Worm (Caenorhabditis elegans): ENCODE results near the gene nono-1.

The nono-1 gene

DNA sequence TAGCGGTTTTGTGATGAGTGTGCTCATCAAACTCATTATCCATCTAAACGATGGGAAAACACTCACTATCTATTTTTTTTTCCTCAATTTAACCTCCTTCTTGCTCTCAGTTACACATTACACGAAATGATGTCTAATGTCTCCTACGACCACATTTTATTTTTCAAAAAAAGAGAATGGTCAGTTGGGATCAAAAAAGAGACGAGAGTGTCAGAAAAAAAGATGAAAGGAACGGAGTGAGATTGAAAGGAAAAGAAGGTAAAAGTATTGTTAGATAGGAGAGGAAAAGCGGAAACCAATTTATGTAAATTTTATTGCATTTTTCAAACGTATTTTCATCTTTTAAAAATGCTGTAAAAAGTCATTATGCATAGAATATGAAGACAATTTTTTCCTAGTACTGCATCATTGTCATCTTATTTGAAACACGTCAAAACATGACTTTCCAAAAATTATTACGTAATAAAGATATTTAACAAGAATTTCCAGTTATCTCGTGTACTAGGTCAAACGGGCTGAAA lies 23.8 kb downstream of the nono-1 start:
- TF ChIP-seq cebp-2 (GFP tag; IDR thresholded peaks at IDR 0.05) (no peak), K11D2.4 (GFP tag; IDR thresholded peaks at IDR 0.05) (no peak), repo-1 (tag; optimal IDR thresholded peaks at IDR 0.05) (no peak), mel-28 (tag; optimal IDR thresholded peaks at IDR 0.05; ENCODE audit: borderline replicate concordance) (no peak), C17E4.6 (GFP tag; IDR thresholded peaks at IDR 0.05) (no peak), ceh-91 (GFP tag; IDR thresholded peaks at IDR 0.05) (no peak), F22D6.2 (tag; optimal IDR thresholded peaks at IDR 0.05) (no peak), bed-2 (GFP tag; IDR thresholded peaks at IDR 0.05) (no peak), ztf-18 (tag; optimal IDR thresholded peaks at IDR 0.05) (no peak), him-1 (tag; optimal IDR thresholded peaks at IDR 0.05) (no peak)

DNA sequence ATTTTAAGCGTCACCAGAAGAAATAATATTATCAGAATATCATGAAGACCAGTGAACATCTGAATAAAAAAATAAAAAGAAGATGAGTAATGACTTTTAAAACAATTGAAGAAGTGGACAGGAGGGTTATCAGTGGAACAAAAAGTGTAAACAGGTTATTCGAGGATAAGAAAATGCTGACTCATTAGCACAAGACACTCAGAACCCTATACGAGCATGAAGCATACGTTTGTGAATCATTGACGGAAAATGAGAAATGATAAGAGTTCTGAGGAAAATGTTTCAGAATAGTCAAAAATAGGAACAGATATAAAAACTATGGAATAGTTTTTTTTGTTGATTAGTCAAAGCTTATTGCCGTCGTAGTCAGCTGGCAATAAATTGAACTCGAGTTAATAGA lies 25.2 kb downstream of the nono-1 start, which contains the start of gene zmp-1:
Gene zmp-1, minus strand, starts transcription at position 101 of the 400 bp plus-strand sequence.
- TF ChIP-seq ceh-58 (GFP tag; IDR thresholded peaks at IDR 0.05) (no peak), ztf-18 (tag; optimal IDR thresholded peaks at IDR 0.05) (no peak), nhr-120 (GFP tag; IDR thresholded peaks at IDR 0.05) (no peak), K12H6.12 (tag; optimal IDR thresholded peaks at IDR 0.05) (no peak), ets-4 (GFP tag; optimal IDR thresholded peaks at IDR 0.05) (no peak), Y79H2A.3 (GFP tag; conservative IDR thresholded peaks at IDR 0.05) (no peak), cebp-1 (GFP tag; IDR thresholded peaks at IDR 0.05) (no peak), cebp-1 (tag; optimal IDR thresholded peaks at IDR 0.05) (no peak), attf-3 (GFP tag; conservative IDR thresholded peaks at IDR 0.05) (no peak), mes-4 (tag; optimal IDR thresholded peaks at IDR 0.05) (no peak), aptf-2 (GFP tag; conservative IDR thresholded peaks at IDR 0.05) (no peak), sdz-38 (tag; optimal IDR thresholded peaks at IDR 0.05) (no peak), hmg-20 (GFP tag; IDR thresholded peaks at IDR 0.05) (no peak), somi-1 (GFP tag; optimal IDR thresholded peaks at IDR 0.05) (no peak), pha-4 (tag; optimal IDR thresholded peaks at IDR 0.05) (no peak), lin-54 (GFP tag; optimal IDR thresholded peaks at IDR 0.05) (no peak), xnd-1 (tag; optimal IDR thresholded peaks at IDR 0.05) (no peak), madf-10 (tag; optimal IDR thresholded peaks at IDR 0.05) (no peak), F22D6.2 (tag; optimal IDR thresholded peaks at IDR 0.05) (no peak)

DNA sequence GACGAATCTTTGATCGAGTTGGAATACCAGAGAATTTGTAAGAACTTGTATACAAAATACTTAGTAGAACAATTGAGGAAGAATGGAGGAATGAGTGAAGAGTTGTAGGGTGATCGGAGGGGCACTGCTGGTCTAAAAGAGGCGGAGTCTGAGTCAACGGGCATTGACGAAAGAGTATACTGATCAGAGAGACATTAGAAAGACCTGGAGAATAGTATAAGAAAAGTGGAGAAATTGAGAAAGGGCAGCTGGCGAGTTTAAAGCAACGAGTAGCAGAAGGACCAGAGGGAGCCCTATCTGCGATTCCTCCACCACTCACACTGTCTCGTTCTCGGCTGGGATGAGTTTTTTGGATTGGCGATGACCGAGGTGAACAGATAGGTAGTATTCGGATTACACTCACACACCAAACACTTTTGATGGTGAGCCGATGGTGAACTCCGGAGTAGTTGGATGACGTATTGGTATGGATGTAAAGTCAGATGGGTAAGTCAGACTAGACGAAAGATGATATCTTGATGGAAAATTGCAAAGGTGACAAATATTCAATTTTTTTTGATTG lies 26.5 kb downstream of the nono-1 start, which contains the start of gene EGAP1.5:
Gene EGAP1.5, plus strand, starts transcription at position 289 of the 562 bp plus-strand sequence.
- TF ChIP-seq madf-3 (GFP tag; IDR thresholded peaks at IDR 0.05) (no peak), K11D2.4 (GFP tag; IDR thresholded peaks at IDR 0.05) (no peak), dpff-1 (tag; optimal IDR thresholded peaks at IDR 0.05) (no peak), rcor-1 (GFP tag; IDR thresholded peaks at IDR 0.05) (no peak), cebp-2 (GFP tag; IDR thresholded peaks at IDR 0.05) (no peak), nhr-179 (tag; optimal IDR thresholded peaks at IDR 0.05) (no peak), hlh-26 (GFP tag; conservative IDR thresholded peaks at IDR 0.05) (no peak), C17E4.6 (GFP tag; IDR thresholded peaks at IDR 0.05) (no peak), B0035.1 (tag; optimal IDR thresholded peaks at IDR 0.05) (no peak), ama-1 (optimal IDR thresholded peaks at IDR 0.05) (no peak), ama-1 (GFP tag; optimal IDR thresholded peaks at IDR 0.05) (no peak), die-1 (tag; optimal IDR thresholded peaks at IDR 0.05) (no peak), egrh-3 (GFP tag; IDR thresholded peaks at IDR 0.05) (no peak)
